Fruit fly (Drosophila melanogaster) whole organism, embryonic: ENCODE measurements around the gene SrpRbeta.
A peak's percentile ranks its signal among the peaks of the same experiment; 100 is the strongest.

Experiments used
- Ada2b ChIP-seq: fragments of 200-800 bp; sonication (Bioruptor generic); IDR thresholded peaks from 2 replicates; pipeline ENCODE4 v1.3.6; 2022; ENCODE audit warnings: missing biosample characterization, missing genetic modification characterization
- CG12659 ChIP-seq: fragments of 200-800 bp; sonication (Bioruptor generic); optimal IDR thresholded peaks from 3 replicates; lab custom pipeline; 2017; ENCODE audit warnings: mild to moderate bottlenecking, missing biosample characterization, missing genetic modification reagents, missing genetic modification characterization
- CG12769 ChIP-seq: fragments of 200-800 bp; sonication (Bioruptor generic); optimal IDR thresholded peaks from 2 replicates; lab custom pipeline; 2019; ENCODE audit warnings: missing biosample characterization, mild to moderate bottlenecking, missing genetic modification characterization, moderate library complexity
- CG1602 ChIP-seq: fragments of 200-800 bp; sonication (Bioruptor generic); optimal IDR thresholded peaks from 3 replicates; lab custom pipeline; 2016; ENCODE audit warnings: missing biosample characterization, missing genetic modification characterization
- CG18599 ChIP-seq: fragments of 200-800 bp; sonication (Bioruptor generic); optimal IDR thresholded peaks from 3 replicates; lab custom pipeline; 2017; ENCODE audit warnings: missing biosample characterization, missing genetic modification characterization, mild to moderate bottlenecking, moderate library complexity, missing genetic modification reagents
- CG2116 ChIP-seq: fragments of 200-800 bp; sonication (Bioruptor generic); optimal IDR thresholded peaks from 3 replicates; lab custom pipeline; 2018; ENCODE audit warnings: missing biosample characterization, mild to moderate bottlenecking, missing genetic modification characterization
- CG31224 ChIP-seq: fragments of 200-800 bp; sonication (Bioruptor generic); IDR thresholded peaks from 2 replicates; pipeline ENCODE4 v1.3.6; 2022; ENCODE audit warnings: missing biosample characterization, missing genetic modification characterization
- CG3838 ChIP-seq: fragments of 200-800 bp; sonication (Bioruptor generic); optimal IDR thresholded peaks from 3 replicates; lab custom pipeline; 2016; ENCODE audit warnings: missing biosample characterization, missing genetic modification characterization
- CG6683 ChIP-seq: fragments of 200-800 bp; sonication (Bioruptor generic); optimal IDR thresholded peaks from 2 replicates; lab custom pipeline; 2017; ENCODE audit warnings: missing biosample characterization, mild to moderate bottlenecking, missing genetic modification characterization, missing genetic modification reagents
- CG6765 ChIP-seq: fragments of 200-800 bp; sonication (Bioruptor generic); optimal IDR thresholded peaks from 3 replicates; lab custom pipeline; 2017; ENCODE audit warnings: missing biosample characterization, mild to moderate bottlenecking, missing genetic modification characterization
- CG7745 ChIP-seq: fragments of 200-800 bp; sonication (Bioruptor generic); optimal IDR thresholded peaks from 2 replicates; lab custom pipeline; 2018; ENCODE audit warnings: missing biosample characterization, mild to moderate bottlenecking, missing genetic modification characterization, moderate library complexity
- CG8359 ChIP-seq: fragments of 200-800 bp; sonication (Bioruptor generic); optimal IDR thresholded peaks from 2 replicates; lab custom pipeline; 2017; ENCODE audit warnings: missing biosample characterization, mild to moderate bottlenecking, missing genetic modification characterization, borderline replicate concordance
- CG9932 ChIP-seq: fragments of 200-800 bp; sonication (Bioruptor generic); IDR thresholded peaks from 2 replicates; pipeline ENCODE4 v1.3.6; 2022; ENCODE audit warnings: missing biosample characterization, missing genetic modification characterization
- D19B ChIP-seq: fragments of 200-800 bp; sonication (Bioruptor generic); optimal IDR thresholded peaks from 2 replicates; lab custom pipeline; 2017; ENCODE audit warnings: missing biosample characterization, mild to moderate bottlenecking, missing genetic modification characterization
- Dbx ChIP-seq: fragments of 200-800 bp; sonication (Bioruptor generic); IDR thresholded peaks from 3 replicates; pipeline ENCODE4 v1.3.6; 2022; ENCODE audit warnings: missing biosample characterization, missing genetic modification characterization
- Dip2 ChIP-seq: fragments of 200-800 bp; sonication (Bioruptor generic); IDR thresholded peaks from 2 replicates; pipeline ENCODE4 v1.3.6; 2022; ENCODE audit warnings: missing biosample characterization, missing genetic modification characterization
- Ets65A ChIP-seq: fragments of 200-800 bp; sonication (Bioruptor generic); peaks from one replicate; lab custom pipeline; 2016; ENCODE audit warnings: missing biosample characterization, missing genetic modification characterization
- Fer2 ChIP-seq: fragments of 200-800 bp; sonication (Bioruptor generic); optimal IDR thresholded peaks from 2 replicates; lab custom pipeline; 2018; ENCODE audit warnings: missing biosample characterization, mild to moderate bottlenecking, missing genetic modification characterization, moderate library complexity
- HLH4C ChIP-seq: fragments of 200-800 bp; sonication (Bioruptor generic); IDR thresholded peaks from 3 replicates; pipeline ENCODE4 v1.3.6; 2022; ENCODE audit warnings: missing biosample characterization, missing genetic modification characterization; ENCODE audit not compliant: partially characterized antibody
- HLH54F ChIP-seq: fragments of 200-800 bp; sonication (Bioruptor generic); optimal IDR thresholded peaks from 3 replicates; lab custom pipeline; 2016; ENCODE audit warnings: missing biosample characterization, missing genetic modification characterization
- Hand ChIP-seq: fragments of 200-800 bp; sonication (Bioruptor generic); optimal IDR thresholded peaks from 2 replicates; lab custom pipeline; 2017; ENCODE audit warnings: mild to moderate bottlenecking, missing biosample characterization, missing genetic modification reagents, missing genetic modification characterization
- Hr78 ChIP-seq, 2 experiments: fragments of 200-800 bp in 1 of 2; fragments of >200 bp in 1 of 2; sonication (Bioruptor generic) in 1 of 2; optimal IDR thresholded peaks; 2 replicates each; lab custom pipeline; 2017 to 2019; ENCODE audit warnings: missing biosample characterization in 2 of 2, missing genetic modification characterization in 2 of 2, mild to moderate bottlenecking in 1 of 2, moderate library complexity in 1 of 2
- Med ChIP-seq: fragments of 200-800 bp; sonication (Bioruptor generic); peaks from one replicate; lab custom pipeline; 2016; ENCODE audit warnings: missing biosample characterization, missing genetic modification characterization, mild to moderate bottlenecking, inconsistent platforms, moderate library complexity
- Meics ChIP-seq: fragments of 200-800 bp; sonication (Bioruptor generic); optimal IDR thresholded peaks from 2 replicates; lab custom pipeline; 2017; ENCODE audit warnings: missing biosample characterization, mild to moderate bottlenecking, missing genetic modification characterization
- Mes4 ChIP-seq: fragments of 200-800 bp; sonication (Bioruptor generic); optimal IDR thresholded peaks from 2 replicates; lab custom pipeline; 2016; ENCODE audit warnings: missing biosample characterization, missing genetic modification characterization
- NC2α ChIP-seq: fragments of 200-800 bp; sonication (Bioruptor generic); optimal IDR thresholded peaks from 2 replicates; lab custom pipeline; 2016; ENCODE audit warnings: missing biosample characterization, missing genetic modification characterization
- NC2β ChIP-seq: fragments of 200-800 bp; sonication (Bioruptor generic); optimal IDR thresholded peaks from 2 replicates; lab custom pipeline; 2016; ENCODE audit warnings: missing biosample characterization, missing genetic modification characterization
- Tbp ChIP-seq: fragments of >200 bp; optimal IDR thresholded peaks from 2 replicates; lab custom pipeline; 2018; ENCODE audit warnings: missing biosample characterization, missing genetic modification characterization
- Xbp1 ChIP-seq: fragments of 200-800 bp; sonication (Bioruptor generic); optimal IDR thresholded peaks from 3 replicates; lab custom pipeline; 2016; ENCODE audit warnings: missing biosample characterization, mild to moderate bottlenecking, missing genetic modification characterization
- cad ChIP-seq: fragments of >200 bp; optimal IDR thresholded peaks from 2 replicates; lab custom pipeline; 2017; ENCODE audit warnings: missing biosample characterization, missing genetic modification characterization
- cato ChIP-seq: fragments of 200-800 bp; sonication (Bioruptor generic); optimal IDR thresholded peaks from 2 replicates; lab custom pipeline; 2016; ENCODE audit warnings: missing biosample characterization, missing genetic modification characterization, borderline replicate concordance
- chinmo ChIP-seq: fragments of 200-800 bp; sonication (Bioruptor generic); IDR thresholded peaks from 4 replicates; pipeline ENCODE4 v1.3.6; 2022; ENCODE audit warnings: missing biosample characterization, missing genetic modification characterization; ENCODE audit not compliant: partially characterized antibody
- da ChIP-seq: fragments of 200-800 bp; sonication (Bioruptor generic); optimal IDR thresholded peaks from 2 replicates; lab custom pipeline; 2016; ENCODE audit warnings: missing biosample characterization, missing genetic modification characterization
- eve ChIP-seq, 2 experiments: fragments of >200 bp; optimal IDR thresholded peaks; 2 replicates each; lab custom pipeline; 2017; ENCODE audit warnings: missing biosample characterization in 2 of 2, missing genetic modification characterization in 2 of 2
- ftz-f1 ChIP-seq: fragments of 200-800 bp; sonication (Bioruptor generic); optimal IDR thresholded peaks from 2 replicates; lab custom pipeline; 2016; ENCODE audit warnings: missing biosample characterization, missing genetic modification characterization
- gem ChIP-seq: fragments of 200-800 bp; sonication (Bioruptor generic); optimal IDR thresholded peaks from 2 replicates; lab custom pipeline; 2019; ENCODE audit warnings: missing biosample characterization, mild to moderate bottlenecking, missing genetic modification characterization, moderate library complexity
- knrl ChIP-seq: fragments of 200-800 bp; sonication (Bioruptor generic); IDR thresholded peaks from 3 replicates; pipeline ENCODE4 v1.3.6; 2022; ENCODE audit warnings: missing biosample characterization, missing genetic modification characterization; ENCODE audit not compliant: partially characterized antibody
- lola ChIP-seq, 3 experiments: fragments of >200 bp in 2 of 3; fragments of 200-800 bp in 1 of 3; sonication (Bioruptor generic) in 1 of 3; optimal IDR thresholded peaks; 2 replicates each; lab custom pipeline; 2017 to 2019; ENCODE audit warnings: missing biosample characterization in 3 of 3, missing genetic modification characterization in 3 of 3, mild to moderate bottlenecking in 1 of 3, moderate library complexity in 1 of 3
- luna ChIP-seq: fragments of 200-800 bp; sonication (Bioruptor generic); optimal IDR thresholded peaks from 2 replicates; lab custom pipeline; 2016; ENCODE audit warnings: missing biosample characterization, missing genetic modification characterization
- maf-S ChIP-seq: fragments of 200-800 bp; sonication (Bioruptor generic); optimal IDR thresholded peaks from 2 replicates; lab custom pipeline; 2016; ENCODE audit warnings: missing biosample characterization, missing genetic modification characterization
- nau ChIP-seq: fragments of 200-800 bp; sonication (Bioruptor generic); optimal IDR thresholded peaks from 3 replicates; lab custom pipeline; 2017; ENCODE audit warnings: missing biosample characterization, mild to moderate bottlenecking, missing genetic modification characterization, missing genetic modification reagents
- nmo ChIP-seq: fragments of 200-800 bp; sonication (Bioruptor generic); optimal IDR thresholded peaks from 2 replicates; lab custom pipeline; 2018; ENCODE audit warnings: missing biosample characterization, mild to moderate bottlenecking, missing genetic modification characterization, moderate library complexity
- nom ChIP-seq: fragments of 200-800 bp; sonication (Bioruptor generic); optimal IDR thresholded peaks from 2 replicates; lab custom pipeline; 2017; ENCODE audit warnings: missing biosample characterization, missing genetic modification characterization, mild to moderate bottlenecking, moderate library complexity, missing genetic modification reagents
- rib ChIP-seq: fragments of 200-800 bp; sonication (Bioruptor generic); IDR thresholded peaks from 2 replicates; pipeline ENCODE4 v1.3.6; 2022; ENCODE audit warnings: missing biosample characterization, missing genetic modification characterization
- sr ChIP-seq: fragments of 200-800 bp; sonication (Bioruptor generic); IDR thresholded peaks from 3 replicates; pipeline ENCODE4 v1.3.6; 2022; ENCODE audit warnings: missing biosample characterization, missing genetic modification characterization
- tin ChIP-seq: fragments of 200-800 bp; sonication (Bioruptor generic); optimal IDR thresholded peaks from 3 replicates; lab custom pipeline; 2016; ENCODE audit warnings: missing biosample characterization, missing genetic modification characterization
- trh ChIP-seq: fragments of 200-800 bp; sonication (Bioruptor generic); optimal IDR thresholded peaks from 2 replicates; lab custom pipeline; 2016; ENCODE audit warnings: missing biosample characterization, missing genetic modification characterization
- vfl ChIP-seq: fragments of 200-800 bp; sonication (Bioruptor generic); optimal IDR thresholded peaks from 2 replicates; lab custom pipeline; 2016; ENCODE audit warnings: missing biosample characterization, missing genetic modification characterization

SrpRbeta gene

DNA sequence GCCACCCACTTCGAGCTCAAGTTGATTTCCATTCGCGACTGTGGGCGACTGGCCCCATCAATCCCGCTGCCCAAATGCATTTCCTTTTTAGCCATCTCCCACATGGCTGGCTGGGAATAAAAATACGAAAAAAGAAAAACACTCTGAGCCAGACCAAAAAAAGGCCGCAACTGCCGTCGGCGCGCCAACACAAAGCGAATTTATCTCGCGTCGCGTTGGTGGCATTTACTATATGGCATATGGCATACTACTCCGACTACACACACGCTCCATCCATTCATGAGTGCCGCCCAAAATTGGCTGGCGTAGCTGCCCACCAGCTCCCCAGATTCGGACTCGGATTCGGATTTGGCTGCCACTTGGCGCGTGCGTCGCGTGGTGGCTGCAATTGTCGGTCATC is 43.5 kb downstream of the SrpRbeta start:
- TF ChIP-seq chinmo (GFP tag; lab: Robert Waterston, UW), result 0 out of 4 replicates have a peak, but pooled peaks have one; percentile 6
- TF ChIP-seq ftz-f1 (GFP tag; lab: Kevin White, UChicago), result no peak
- no peak for TF ChIP-seq Tbp
- TF ChIP-seq CG6765 (GFP tag; lab: Kevin White, UChicago), result peak; percentile 8
- TF ChIP-seq Dbx (GFP tag; lab: Robert Waterston, UW), result peak; percentile 47; the same call in 1 of the 3 replicates
- TF ChIP-seq CG9932 (GFP tag; lab: Robert Waterston, UW), result 0 out of 2 replicates have a peak, but pooled peaks have one; percentile 15
- no peak for TF ChIP-seq nmo (GFP tag; lab: Kevin White, UChicago)
- peak; percentile 46 for TF ChIP-seq CG12769 (tag; lab: Kevin White, UChicago)
- TF ChIP-seq Med (GFP tag; lab: Kevin White, UChicago), result peak; percentile 62
- peak; percentile 76; the same call in 2 of the 3 replicates for TF ChIP-seq sr (GFP tag; lab: Robert Waterston, UW)
- 0 out of 2 replicates have a peak, but pooled peaks have one; percentile 25 for TF ChIP-seq rib (GFP tag; lab: Robert Waterston, UW)

- peak; percentile 1 for TF ChIP-seq CG12659 (GFP tag; lab: Kevin White, UChicago)
- TF ChIP-seq HLH4C, result peak; percentile 61; the same call in 1 of the 3 replicates
- no peak for TF ChIP-seq Meics (GFP tag; lab: Kevin White, UChicago)
- peak; percentile 20 for TF ChIP-seq CG2116 (GFP tag; lab: Kevin White, UChicago)
- no peak for TF ChIP-seq Hand (GFP tag; lab: Kevin White, UChicago)
- TF ChIP-seq D19B (GFP tag; lab: Kevin White, UChicago), result no peak
- TF ChIP-seq CG3838, result no peak
- no peak for TF ChIP-seq cato (GFP tag; lab: Kevin White, UChicago)
- no peak for TF ChIP-seq Fer2
- TF ChIP-seq NC2α (GFP tag; lab: Kevin White, UChicago), result peak; percentile 11
- TF ChIP-seq CG1602 (GFP tag; lab: Kevin White, UChicago), result no peak
- TF ChIP-seq maf-S (GFP tag; lab: Kevin White, UChicago), result no peak
- peak; percentile 4 for TF ChIP-seq CG7745 (tag; lab: Kevin White, UChicago)
- peak; percentile 11 for TF ChIP-seq CG6683 (GFP tag; lab: Kevin White, UChicago)
- no peak for TF ChIP-seq HLH54F
- TF ChIP-seq tin (GFP tag; lab: Kevin White, UChicago), result no peak
- no peak for TF ChIP-seq Ada2b
- no peak for TF ChIP-seq NC2β (GFP tag; lab: Kevin White, UChicago)
- TF ChIP-seq trh (GFP tag; lab: Kevin White, UChicago), result no peak
- no peak for TF ChIP-seq da (GFP tag; lab: Kevin White, UChicago)
- no peak for TF ChIP-seq nmo (GFP tag; lab: Kevin White, UChicago)
- TF ChIP-seq CG31224, result no peak
- TF ChIP-seq CG8359, result peak; percentile 88
- peak in 1 of 2 experiments; percentile 81 for TF ChIP-seq Hr78 (GFP tag; optimal IDR thresholded peaks at IDR 0.05; lab: Kevin White, UChicago)
- TF ChIP-seq Mes4 (GFP tag; lab: Kevin White, UChicago), result no peak
- no peak for TF ChIP-seq Xbp1
- TF ChIP-seq Ets65A (GFP tag; lab: Kevin White, UChicago), result no peak
- no peak for TF ChIP-seq Dip2
- peak; percentile 27 for TF ChIP-seq vfl (GFP tag; lab: Kevin White, UChicago)
- no peak for TF ChIP-seq lola (GFP tag; optimal IDR thresholded peaks at IDR 0.05; lab: Kevin White, UChicago)
- peak; percentile 87 for TF ChIP-seq nom (GFP tag; lab: Kevin White, UChicago)
- peak; percentile 67 for TF ChIP-seq CG18599 (GFP tag; lab: Kevin White, UChicago)
- TF ChIP-seq eve (GFP tag; optimal IDR thresholded peaks at IDR 0.05; lab: Kevin White, UChicago), result no peak
- TF ChIP-seq nau (GFP tag; lab: Kevin White, UChicago), result peak; percentile 64
- peak; percentile 18 for TF ChIP-seq cad (GFP tag; lab: Kevin White, UChicago)
- peak; percentile 33; the same call in 2 of the 3 replicates for TF ChIP-seq knrl
- TF ChIP-seq luna (GFP tag; lab: Kevin White, UChicago), result no peak
- peak; percentile 9 for TF ChIP-seq gem
These were observed 44.4 kb downstream of the SrpRbeta start, which contains the start of gene hry for dm6 chr3L:8675545-8676084. TSS of gene hry (plus strand) at chr3L:8675759.
